Fruit fly (Drosophila melanogaster) whole organism: ENCODE measurements around the gene CG3587.

Source experiments
- CG8478 ChIP-seq: fragments of >200 bp; optimal IDR thresholded peaks from 2 replicates; lab custom pipeline; 2018; ENCODE audit warnings: inconsistent platforms
- Dll ChIP-seq: fragments of >200 bp; optimal IDR thresholded peaks from 2 replicates; lab custom pipeline; 2017
- EcR ChIP-seq, 2 experiments: fragments of >200 bp; optimal IDR thresholded peaks; 2 replicates each; lab custom pipeline; 2017; ENCODE audit warnings: missing biosample characterization in 2 of 2, missing genetic modification characterization in 2 of 2, missing genetic modification reagents in 2 of 2
- psq ChIP-seq: fragments of >200 bp; optimal IDR thresholded peaks from 2 replicates; lab custom pipeline; 2017
- usp ChIP-seq: fragments of >200 bp; optimal IDR thresholded peaks from 2 replicates; lab custom pipeline; 2017; ENCODE audit warnings: missing biosample characterization, missing genetic modification characterization, mixed read lengths

dm6 chrX:1952898-1953297, 12.8 kb downstream of the CG3587 start:
- TF ChIP-seq EcR (GFP tag; optimal IDR thresholded peaks at IDR 0.05; lab: Kevin White, UChicago) (peak; percentile 84 to 92), psq (lab: Kevin White, UChicago) (no peak), Dll (lab: Kevin White, UChicago) (peak; percentile 74), usp (GFP tag; lab: Kevin White, UChicago) (no peak), CG8478 (lab: Kevin White, UChicago) (no peak)
